Worm (Caenorhabditis elegans): ENCODE results near the gene Y71H2AL.4.

Y71H2AL.4 gene

DNA sequence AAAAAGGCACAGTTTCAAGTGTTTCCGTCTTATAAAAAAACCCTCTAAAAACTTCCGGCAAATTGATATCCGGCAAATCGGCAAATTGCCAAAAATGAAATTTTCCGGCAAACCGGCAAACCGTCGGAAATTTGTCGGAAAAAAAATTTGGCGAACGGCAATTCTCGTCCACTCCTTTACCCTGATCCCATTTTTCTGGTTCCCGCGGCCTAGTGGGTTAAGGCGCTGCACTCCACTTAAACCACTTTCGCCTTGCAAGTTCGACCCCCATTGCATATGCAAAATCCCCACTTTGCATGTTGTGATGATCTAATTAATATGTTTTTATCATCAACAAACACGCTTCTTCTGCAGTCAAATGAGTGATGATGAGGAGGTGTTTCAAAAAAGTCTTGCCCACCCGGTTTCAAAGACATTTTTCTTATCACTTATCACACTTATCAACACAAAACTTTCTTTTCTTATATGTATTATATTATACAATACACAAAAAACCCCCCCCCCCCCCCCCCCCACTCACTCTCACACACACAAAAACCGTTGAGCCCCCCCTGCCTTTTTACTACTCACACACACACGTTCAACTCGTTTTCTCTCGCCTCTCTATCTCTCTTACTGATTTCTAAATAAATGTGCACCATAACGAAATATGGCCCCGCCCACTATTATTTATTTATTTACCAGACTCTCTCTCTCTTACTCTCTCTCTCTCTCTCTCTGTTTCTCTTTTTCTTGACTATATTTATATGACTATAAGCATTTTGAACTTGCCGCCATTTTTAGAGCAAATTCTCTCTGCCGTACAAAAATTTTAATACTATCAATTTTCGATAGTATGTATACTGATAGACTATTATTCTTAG, 33.3 kb upstream of the Y71H2AL.4 start:
- TF ChIP-seq elt-2 (tag; optimal IDR thresholded peaks at IDR 0.05) (peak; percentile 73), nhr-28 (tag; optimal IDR thresholded peaks at IDR 0.05) (no peak)

DNA sequence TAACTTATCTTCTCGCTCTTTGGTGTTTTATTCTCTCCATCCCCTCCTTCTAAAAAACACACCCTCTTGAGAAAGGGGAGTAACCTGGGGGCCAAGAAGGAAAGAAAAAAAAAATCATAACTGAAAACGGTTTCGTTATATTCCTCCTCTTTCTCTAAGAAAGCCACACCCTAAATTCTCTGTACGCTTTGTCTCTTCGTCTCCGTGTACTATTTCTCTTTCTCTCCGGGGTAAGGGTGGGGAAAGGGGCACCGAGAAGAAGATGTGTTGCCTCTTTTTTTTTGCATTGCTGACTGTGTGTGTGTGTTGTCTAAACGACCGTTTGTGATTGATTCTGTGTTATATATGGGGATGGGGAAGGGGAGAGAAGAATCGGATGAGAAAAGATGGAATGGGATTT, 30.0 kb upstream of the Y71H2AL.4 start:
- TF ChIP-seq lsy-2 (tag; optimal IDR thresholded peaks at IDR 0.05) (peak in 1 of 2 experiments; percentile 25), mep-1 (tag; optimal IDR thresholded peaks at IDR 0.05) (peak; percentile 56), rnt-1 (tag; optimal IDR thresholded peaks at IDR 0.05) (no peak), sox-4 (tag; optimal IDR thresholded peaks at IDR 0.05) (no peak), nhr-85 (tag) (peak; percentile 91), blmp-1 (tag; optimal IDR thresholded peaks at IDR 0.05) (peak; percentile 81), fkh-8 (tag; optimal IDR thresholded peaks at IDR 0.05) (no peak), tbx-2 (tag; optimal IDR thresholded peaks at IDR 0.05) (no peak), ceh-8 (GFP tag; optimal IDR thresholded peaks at IDR 0.05) (no peak), lin-15B (tag; optimal IDR thresholded peaks at IDR 0.05) (no peak), lin-13 (GFP tag; optimal IDR thresholded peaks at IDR 0.05) (peak; percentile 25), nhr-19 (GFP tag; conservative IDR thresholded peaks at IDR 0.05) (0 out of 2 replicates have a peak, but pooled peaks have one; percentile 3), elt-3 (tag; optimal IDR thresholded peaks at IDR 0.05) (peak in 4 of 6 experiments; percentile 1 to 61 (median 31)), xbp-1 (tag; optimal IDR thresholded peaks at IDR 0.05) (no peak), lin-14 (GFP tag; optimal IDR thresholded peaks at IDR 0.05) (peak; percentile 83), efl-1 (optimal IDR thresholded peaks at IDR 0.05) (no peak), efl-1 (GFP tag; optimal IDR thresholded peaks at IDR 0.05 in 1 of 2) (peak in 1 of 2 experiments; percentile 22), zip-4 (GFP tag; optimal IDR thresholded peaks at IDR 0.05) (no peak), nhr-71 (tag; optimal IDR thresholded peaks at IDR 0.05) (peak; percentile 32), tlp-1 (tag; optimal IDR thresholded peaks at IDR 0.05) (no peak), nhr-90 (tag; optimal IDR thresholded peaks at IDR 0.05; ENCODE audit: poor library complexity) (peak; percentile 18), snu-23 (GFP tag; optimal IDR thresholded peaks at IDR 0.05) (peak; percentile 46), C16A3.4 (tag; optimal IDR thresholded peaks at IDR 0.05) (peak; percentile 29), nhr-20 (tag; optimal IDR thresholded peaks at IDR 0.05) (peak; percentile 33), nhr-84 (tag; optimal IDR thresholded peaks at IDR 0.05) (no peak), nhr-47 (tag; optimal IDR thresholded peaks at IDR 0.05) (peak; percentile 10)

DNA sequence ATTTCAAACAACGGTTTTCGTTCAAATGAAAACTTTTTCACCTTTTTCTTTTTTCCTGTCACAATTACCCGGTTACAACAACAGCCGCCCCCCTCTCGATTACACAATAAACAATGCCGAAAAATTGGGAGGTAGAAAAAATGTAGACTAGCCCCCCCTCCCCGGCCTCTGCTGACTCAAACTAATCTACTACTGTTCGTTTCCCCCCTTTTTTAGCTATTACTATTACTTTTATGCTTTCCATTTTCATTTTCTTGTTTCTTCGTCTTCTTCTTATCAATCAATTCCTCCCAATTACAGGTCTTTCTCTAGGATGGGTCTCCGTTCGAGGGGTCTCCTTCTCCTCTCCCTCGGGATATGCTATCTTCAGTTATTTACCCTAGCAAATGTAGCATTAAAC, 28.4 kb upstream of the Y71H2AL.4 start, which contains the start of gene let-805:
Gene let-805, plus strand, starts transcription at position 301 of the 400 bp plus-strand sequence.
- TF ChIP-seq efl-1 (optimal IDR thresholded peaks at IDR 0.05) (no peak), efl-1 (GFP tag; optimal IDR thresholded peaks at IDR 0.05 in 1 of 2) (peak in 1 of 2 experiments; percentile 65), skn-1 (tag; optimal IDR thresholded peaks at IDR 0.05) (no peak), C16A3.4 (tag; optimal IDR thresholded peaks at IDR 0.05) (no peak), nhr-85 (tag) (peak; percentile 12), ceh-88 (GFP tag; IDR thresholded peaks at IDR 0.05) (no peak)

DNA sequence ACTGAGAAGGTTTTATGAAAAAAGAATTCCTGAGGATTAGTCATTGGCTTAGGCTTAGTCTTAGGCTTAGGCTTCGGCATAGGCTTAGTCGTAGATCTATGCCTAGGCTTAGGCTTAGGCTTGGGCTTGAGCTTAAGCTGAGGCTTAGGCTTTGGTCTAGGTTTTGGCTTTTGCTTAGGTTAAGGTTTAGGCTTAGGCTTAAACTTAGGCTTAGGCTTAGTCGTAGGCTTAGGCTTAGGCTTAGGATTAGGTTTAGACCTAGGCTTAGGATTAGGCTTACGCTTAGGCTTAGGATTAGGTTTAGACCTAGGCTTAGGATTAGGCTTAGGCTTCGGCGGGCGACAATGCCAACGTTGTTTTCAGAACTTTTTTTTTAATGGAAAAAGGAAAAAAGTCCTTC, 10.8 kb upstream of the Y71H2AL.4 start:
- TF ChIP-seq ztf-11 (tag; optimal IDR thresholded peaks at IDR 0.05) = no peak
- TF ChIP-seq xbp-1 (tag; optimal IDR thresholded peaks at IDR 0.05) = no peak
- no peak for TF ChIP-seq C16A3.4 (tag; optimal IDR thresholded peaks at IDR 0.05)
- TF ChIP-seq fkh-8 (tag; optimal IDR thresholded peaks at IDR 0.05) = no peak
- TF ChIP-seq nhr-20 (tag; optimal IDR thresholded peaks at IDR 0.05) = no peak
- TF ChIP-seq egl-13 (tag; optimal IDR thresholded peaks at IDR 0.05) = no peak
- no peak for TF ChIP-seq rnt-1 (tag; optimal IDR thresholded peaks at IDR 0.05)
- TF ChIP-seq nhr-47 (tag; optimal IDR thresholded peaks at IDR 0.05) = no peak
- TF ChIP-seq nhr-237 (tag; optimal IDR thresholded peaks at IDR 0.05) = no peak
- no peak for TF ChIP-seq jun-1 (tag; optimal IDR thresholded peaks at IDR 0.05)
- TF ChIP-seq ceh-82 (tag; optimal IDR thresholded peaks at IDR 0.05) = no peak
- no peak for TF ChIP-seq skn-1 (tag; optimal IDR thresholded peaks at IDR 0.05)
- no peak for TF ChIP-seq mep-1 (tag; optimal IDR thresholded peaks at IDR 0.05)
- TF ChIP-seq lin-14 (GFP tag; optimal IDR thresholded peaks at IDR 0.05) = no peak
- TF ChIP-seq irx-1 (tag; optimal IDR thresholded peaks at IDR 0.05) = no peak
- TF ChIP-seq mdl-1 (tag; optimal IDR thresholded peaks at IDR 0.05) = no peak
- no peak for TF ChIP-seq ets-5 (GFP tag; IDR thresholded peaks at IDR 0.05)
- TF ChIP-seq lir-3 (tag; optimal IDR thresholded peaks at IDR 0.05; ENCODE audit: poor library complexity) = no peak
- no peak for TF ChIP-seq grh-1 (GFP tag; IDR thresholded peaks at IDR 0.05)
